Fruit fly (Drosophila melanogaster) whole organism, embryonic: ENCODE data around the gene Dpm3.
A peak's percentile ranks its signal among the peaks of the same experiment; 100 is the strongest.

Experiments
- Atf-2 ChIP-seq: fragments of 200-800 bp; sonication (Bioruptor generic); optimal IDR thresholded peaks from 2 replicates; lab custom pipeline; 2016; ENCODE audit warnings: missing biosample characterization, missing genetic modification characterization
- Bgb ChIP-seq: fragments of 200-800 bp; sonication (Bioruptor generic); IDR thresholded peaks from 2 replicates; pipeline ENCODE4 v1.3.6; 2022; ENCODE audit warnings: missing biosample characterization, missing genetic modification characterization; ENCODE audit not compliant: partially characterized antibody
- CG10431 ChIP-seq: fragments of 200-800 bp; sonication (Bioruptor generic); optimal IDR thresholded peaks from 3 replicates; lab custom pipeline; 2018; ENCODE audit warnings: missing biosample characterization, mild to moderate bottlenecking, missing genetic modification characterization
- CG12236 ChIP-seq: fragments of 200-800 bp; sonication (Bioruptor generic); optimal IDR thresholded peaks from 2 replicates; lab custom pipeline; 2016; ENCODE audit warnings: missing biosample characterization, missing genetic modification characterization
- CG12299 ChIP-seq: fragments of 200-800 bp; sonication (Bioruptor generic); optimal IDR thresholded peaks from 2 replicates; lab custom pipeline; 2018; ENCODE audit warnings: missing biosample characterization, mild to moderate bottlenecking, missing genetic modification characterization
- CG1647 ChIP-seq: fragments of 200-800 bp; sonication (Bioruptor generic); optimal IDR thresholded peaks from 3 replicates; lab custom pipeline; 2016; ENCODE audit warnings: missing biosample characterization, missing genetic modification characterization
- CG17612 ChIP-seq: fragments of 200-800 bp; sonication (Bioruptor generic); IDR thresholded peaks from 2 replicates; pipeline ENCODE4 v1.3.6; 2022; ENCODE audit warnings: missing biosample characterization, missing genetic modification characterization
- CG17912 ChIP-seq: fragments of 200-800 bp; sonication (Bioruptor generic); optimal IDR thresholded peaks from 2 replicates; lab custom pipeline; 2018; ENCODE audit warnings: missing biosample characterization, mild to moderate bottlenecking, missing genetic modification characterization
- CG2199 ChIP-seq: fragments of 200-800 bp; sonication (Bioruptor generic); IDR thresholded peaks from 3 replicates; pipeline ENCODE4 v1.3.6; 2022; ENCODE audit warnings: missing biosample characterization, missing genetic modification characterization
- CG31388 ChIP-seq: fragments of 200-800 bp; sonication (Bioruptor generic); optimal IDR thresholded peaks from 2 replicates; lab custom pipeline; 2016; ENCODE audit warnings: missing biosample characterization, missing genetic modification characterization
- CG31441 ChIP-seq: fragments of 200-800 bp; sonication (Bioruptor generic); IDR thresholded peaks from 2 replicates; pipeline ENCODE4 v1.3.6; 2022; ENCODE audit warnings: missing biosample characterization, missing genetic modification characterization
- CG34376 ChIP-seq: fragments of 200-800 bp; sonication (Bioruptor generic); optimal IDR thresholded peaks from 2 replicates; lab custom pipeline; 2018; ENCODE audit warnings: missing biosample characterization, mild to moderate bottlenecking, missing genetic modification characterization
- CG3847 ChIP-seq: fragments of 200-800 bp; sonication (Bioruptor generic); IDR thresholded peaks from 2 replicates; pipeline ENCODE4 v1.3.6; 2022; ENCODE audit warnings: missing biosample characterization, missing genetic modification characterization
- CG7271 ChIP-seq: fragments of 200-800 bp; sonication (Bioruptor generic); optimal IDR thresholded peaks from 2 replicates; lab custom pipeline; 2018; ENCODE audit warnings: missing biosample characterization, mild to moderate bottlenecking, missing genetic modification characterization, moderate library complexity
- CG7745 ChIP-seq: fragments of 200-800 bp; sonication (Bioruptor generic); optimal IDR thresholded peaks from 2 replicates; lab custom pipeline; 2018; ENCODE audit warnings: missing biosample characterization, mild to moderate bottlenecking, missing genetic modification characterization, moderate library complexity
- CG7786 ChIP-seq: fragments of 200-800 bp; sonication (Bioruptor generic); optimal IDR thresholded peaks from 2 replicates; lab custom pipeline; 2016; ENCODE audit warnings: missing biosample characterization, missing genetic modification characterization
- CG7963 ChIP-seq: fragments of 200-800 bp; sonication (Bioruptor generic); IDR thresholded peaks from 3 replicates; pipeline ENCODE4 v1.3.6; 2022; ENCODE audit warnings: missing biosample characterization, missing genetic modification characterization; ENCODE audit not compliant: partially characterized antibody
- CG9797 ChIP-seq: fragments of 200-800 bp; sonication (Bioruptor generic); optimal IDR thresholded peaks from 3 replicates; lab custom pipeline; 2018; ENCODE audit warnings: missing biosample characterization, mild to moderate bottlenecking, missing genetic modification characterization
- CG9817 ChIP-seq: fragments of 200-800 bp; sonication (Bioruptor generic); optimal IDR thresholded peaks from 2 replicates; lab custom pipeline; 2018; ENCODE audit warnings: missing biosample characterization, mild to moderate bottlenecking, missing genetic modification characterization, moderate library complexity
- CG9876 ChIP-seq: fragments of 200-800 bp; sonication (Bioruptor generic); optimal IDR thresholded peaks from 2 replicates; lab custom pipeline; 2016; ENCODE audit warnings: missing biosample characterization, missing genetic modification characterization
- D ChIP-seq, 2 experiments: fragments of 200-800 bp in 1 of 2; fragments of >200 bp in 1 of 2; sonication (Bioruptor generic) in 1 of 2; optimal IDR thresholded peaks; 2 replicates in 1 of 2; 3 replicates in 1 of 2; lab custom pipeline; 2017; ENCODE audit warnings: mild to moderate bottlenecking in 1 of 2, missing biosample characterization in 1 of 2, missing genetic modification characterization in 1 of 2, missing genetic modification reagents in 1 of 2
- Deaf1 ChIP-seq: fragments of 200-800 bp; optimal IDR thresholded peaks from 3 replicates; lab custom pipeline; 2019; ENCODE audit warnings: missing biosample characterization, mild to moderate bottlenecking, missing genetic modification characterization, moderate library complexity
- Dek ChIP-seq: fragments of 200-800 bp; sonication (Bioruptor generic); optimal IDR thresholded peaks from 3 replicates; lab custom pipeline; 2019; ENCODE audit warnings: missing biosample characterization, mild to moderate bottlenecking, missing genetic modification characterization, moderate library complexity
- Doc2 ChIP-seq: fragments of 200-800 bp; sonication (Bioruptor generic); IDR thresholded peaks from 2 replicates; pipeline ENCODE4 v1.3.6; 2022; ENCODE audit warnings: missing biosample characterization, missing genetic modification characterization
- Fer1 ChIP-seq: fragments of 200-800 bp; sonication (Bioruptor generic); optimal IDR thresholded peaks from 2 replicates; lab custom pipeline; 2017; ENCODE audit warnings: missing biosample characterization, mild to moderate bottlenecking, missing genetic modification characterization
- HHEX ChIP-seq: fragments of 200-800 bp; sonication (Bioruptor generic); optimal IDR thresholded peaks from 3 replicates; lab custom pipeline; 2017; ENCODE audit warnings: missing biosample characterization, mild to moderate bottlenecking, missing genetic modification characterization, missing genetic modification reagents
- Hr3 ChIP-seq: fragments of 200-800 bp; sonication (Bioruptor generic); optimal IDR thresholded peaks from 3 replicates; lab custom pipeline; 2016; ENCODE audit warnings: missing biosample characterization, missing genetic modification characterization
- Nf-YA ChIP-seq: fragments of 200-800 bp; sonication (Bioruptor generic); IDR thresholded peaks from 2 replicates; pipeline ENCODE4 v1.3.6; 2022; ENCODE audit warnings: missing biosample characterization, missing genetic modification characterization
- bowl ChIP-seq: fragments of 200-800 bp; sonication (Bioruptor generic); IDR thresholded peaks from 2 replicates; pipeline ENCODE4 v1.3.6; 2022; ENCODE audit warnings: missing biosample characterization, missing genetic modification characterization
- chinmo ChIP-seq: fragments of 200-800 bp; sonication (Bioruptor generic); IDR thresholded peaks from 4 replicates; pipeline ENCODE4 v1.3.6; 2022; ENCODE audit warnings: missing biosample characterization, missing genetic modification characterization; ENCODE audit not compliant: partially characterized antibody
- esg ChIP-seq: fragments of 200-800 bp; sonication (Bioruptor generic); conservative IDR thresholded peaks from 2 replicates; pipeline ENCODE4 v1.3.6; 2022; ENCODE audit warnings: missing biosample characterization, missing genetic modification characterization
- fd102C ChIP-seq: fragments of 200-800 bp; sonication (Bioruptor generic); optimal IDR thresholded peaks from 2 replicates; lab custom pipeline; 2018; ENCODE audit warnings: missing biosample characterization, mild to moderate bottlenecking, missing genetic modification characterization, moderate library complexity
- gce ChIP-seq: fragments of 200-800 bp; sonication (Bioruptor generic); IDR thresholded peaks from 3 replicates; pipeline ENCODE4 v1.3.6; 2022; ENCODE audit warnings: missing biosample characterization, missing genetic modification characterization
- h ChIP-seq: fragments of >200 bp; optimal IDR thresholded peaks from 2 replicates; lab custom pipeline; 2017
- knrl ChIP-seq: fragments of 200-800 bp; sonication (Bioruptor generic); IDR thresholded peaks from 3 replicates; pipeline ENCODE4 v1.3.6; 2022; ENCODE audit warnings: missing biosample characterization, missing genetic modification characterization; ENCODE audit not compliant: partially characterized antibody
- lmd ChIP-seq: fragments of 200-800 bp; sonication (Bioruptor generic); IDR thresholded peaks from 2 replicates; pipeline ENCODE4 v1.3.6; 2022; ENCODE audit warnings: missing biosample characterization, missing genetic modification characterization
- lov ChIP-seq, 2 experiments: fragments of 200-800 bp in 1 of 2; fragments of >200 bp in 1 of 2; sonication (Bioruptor generic) in 1 of 2; IDR thresholded peaks in 1 of 2; optimal IDR thresholded peaks in 1 of 2; 2 replicates in 1 of 2; 3 replicates in 1 of 2; pipeline versions ENCODE4 v1.3.6 to Lab custom; 2017 to 2022; ENCODE audit warnings: missing biosample characterization in 1 of 2, missing genetic modification characterization in 1 of 2
- nom ChIP-seq: fragments of 200-800 bp; sonication (Bioruptor generic); optimal IDR thresholded peaks from 2 replicates; lab custom pipeline; 2017; ENCODE audit warnings: missing biosample characterization, missing genetic modification characterization, mild to moderate bottlenecking, moderate library complexity, missing genetic modification reagents
- odd ChIP-seq: fragments of 200-800 bp; sonication (Bioruptor generic); optimal IDR thresholded peaks from 2 replicates; lab custom pipeline; 2017; ENCODE audit warnings: missing biosample characterization, mild to moderate bottlenecking, missing genetic modification characterization
- phol ChIP-seq: fragments of 200-800 bp; sonication (Bioruptor generic); optimal IDR thresholded peaks from 3 replicates; lab custom pipeline; 2018; ENCODE audit warnings: missing biosample characterization, mild to moderate bottlenecking, missing genetic modification characterization, moderate library complexity
- repo ChIP-seq: fragments of 200-800 bp; sonication (Bioruptor generic); optimal IDR thresholded peaks from 2 replicates; lab custom pipeline; 2016; ENCODE audit warnings: missing biosample characterization, missing genetic modification characterization
- so ChIP-seq: fragments of 200-800 bp; sonication (Bioruptor generic); IDR thresholded peaks from 3 replicates; pipeline ENCODE4 v1.3.6; 2022; ENCODE audit warnings: missing biosample characterization, missing genetic modification characterization
- sob ChIP-seq: fragments of 200-800 bp; sonication (Bioruptor generic); IDR thresholded peaks from 2 replicates; pipeline ENCODE4 v1.3.6; 2022; ENCODE audit warnings: missing biosample characterization, missing genetic modification characterization
- stc ChIP-seq: fragments of 200-800 bp; sonication (Bioruptor generic); IDR thresholded peaks from 2 replicates; pipeline ENCODE4 v1.3.6; 2022; ENCODE audit warnings: missing biosample characterization, missing genetic modification characterization
- vnd ChIP-seq: fragments of 200-800 bp; sonication (Bioruptor generic); IDR thresholded peaks from 3 replicates; pipeline ENCODE4 v1.3.6; 2022; ENCODE audit warnings: missing biosample characterization, missing genetic modification characterization; ENCODE audit not compliant: partially characterized antibody
- vvl ChIP-seq: fragments of 200-800 bp; sonication (Bioruptor generic); IDR thresholded peaks from 2 replicates; pipeline ENCODE4 v1.3.6; 2022; ENCODE audit warnings: missing biosample characterization, missing genetic modification characterization
- zf30C ChIP-seq: fragments of 200-800 bp; sonication (Bioruptor generic); optimal IDR thresholded peaks from 3 replicates; lab custom pipeline; 2018; ENCODE audit warnings: missing biosample characterization, mild to moderate bottlenecking, missing genetic modification characterization

Gene Dpm3

dm6 chr3R:13366561-13367518 lies 36.0 kb downstream of the Dpm3 start, which contains the start of gene Elp6 (continued):
- TF ChIP-seq zf30C (no peak), nom (GFP tag; lab: Kevin White, UChicago) (no peak), CG12299 (tag; lab: Kevin White, UChicago) (no peak), CG17912 (GFP tag; lab: Kevin White, UChicago) (no peak), lov (optimal IDR thresholded peaks at IDR 0.05; lab: Kevin White, UChicago) (no peak), lov (GFP tag; IDR thresholded peaks at IDR 0.05; lab: Robert Waterston, UW) (no peak), CG7786 (GFP tag; lab: Kevin White, UChicago) (peak; percentile 35), vnd (GFP tag; lab: Robert Waterston, UW) (no peak), so (GFP tag; lab: Robert Waterston, UW) (peak; percentile 36; the same call in 1 of the 3 replicates), fd102C (GFP tag; lab: Kevin White, UChicago) (no peak), gce (GFP tag; lab: Robert Waterston, UW) (peak; percentile 39; the same call in 1 of the 3 replicates), Deaf1 (tag; lab: Kevin White, UChicago) (peak; percentile 37), lmd (GFP tag; lab: Robert Waterston, UW) (peak; percentile 62), HHEX (peak; percentile 71), Doc2 (GFP tag; lab: Robert Waterston, UW) (no peak), Atf-2 (GFP tag; lab: Kevin White, UChicago) (peak; percentile 58), repo (peak; percentile 23), CG7963 (GFP tag; lab: Robert Waterston, UW) (no peak), CG3847 (GFP tag; lab: Robert Waterston, UW) (peak; percentile 32; the same call in 1 of the 2 replicates), sob (no peak), knrl (GFP tag; lab: Robert Waterston, UW) (no peak), CG9876 (GFP tag; lab: Kevin White, UChicago) (no peak), CG31441 (GFP tag; lab: Robert Waterston, UW) (peak; percentile 75; the same call in 1 of the 2 replicates), vvl (GFP tag; lab: Robert Waterston, UW) (peak; percentile 58; the same call in 1 of the 2 replicates), Dek (tag; lab: Kevin White, UChicago) (peak; percentile 60), Bgb (GFP tag; lab: Robert Waterston, UW) (no peak), CG7745 (tag; lab: Kevin White, UChicago) (no peak), D (optimal IDR thresholded peaks at IDR 0.05; lab: Kevin White, UChicago) (no peak), D (GFP tag; optimal IDR thresholded peaks at IDR 0.05; lab: Kevin White, UChicago) (no peak), chinmo (GFP tag; lab: Robert Waterston, UW) (no peak), CG7271 (tag; lab: Kevin White, UChicago) (no peak), CG9817 (tag; lab: Kevin White, UChicago) (peak; percentile 59), Hr3 (GFP tag; lab: Kevin White, UChicago) (peak; percentile 76), Nf-YA (0 out of 2 replicates have a peak, but pooled peaks have one; percentile 18), phol (tag; lab: Kevin White, UChicago) (peak; percentile 77), CG31388 (peak; percentile 3), Fer1 (GFP tag; lab: Kevin White, UChicago) (peak; percentile 47), CG1647 (GFP tag; lab: Kevin White, UChicago) (peak; percentile 45), CG12236 (peak; percentile 32), CG34376 (GFP tag; lab: Kevin White, UChicago) (peak; percentile 5), bowl (GFP tag; lab: Robert Waterston, UW) (no peak), h (lab: Kevin White, UChicago) (no peak), esg (peak; percentile 64), CG9797 (GFP tag; lab: Kevin White, UChicago) (peak; percentile 59), stc (GFP tag; lab: Robert Waterston, UW) (peak; percentile 51), odd (GFP tag; lab: Kevin White, UChicago) (peak; percentile 57), CG17612 (0 out of 2 replicates have a peak, but pooled peaks have one; percentile 10), CG2199 (GFP tag; lab: Robert Waterston, UW) (no peak), CG10431 (GFP tag; lab: Kevin White, UChicago) (peak; percentile 71)
